Fruit fly (Drosophila melanogaster) whole organism, wandering third instar larva: Measurements from ENCODE around the gene mu2.

Experiments
- foxo ChIP-seq, 2 experiments: fragments of 200-800 bp; sonication (Bioruptor generic); optimal IDR thresholded peaks; 2 replicates in 1 of 2; 3 replicates in 1 of 2; lab custom pipeline; 2016 to 2017; ENCODE audit warnings: missing biosample characterization in 2 of 2, missing genetic modification characterization in 2 of 2
- usp ChIP-seq: fragments of >200 bp; optimal IDR thresholded peaks from 2 replicates; lab custom pipeline; 2017; ENCODE audit warnings: missing biosample characterization, missing genetic modification characterization

DNA sequence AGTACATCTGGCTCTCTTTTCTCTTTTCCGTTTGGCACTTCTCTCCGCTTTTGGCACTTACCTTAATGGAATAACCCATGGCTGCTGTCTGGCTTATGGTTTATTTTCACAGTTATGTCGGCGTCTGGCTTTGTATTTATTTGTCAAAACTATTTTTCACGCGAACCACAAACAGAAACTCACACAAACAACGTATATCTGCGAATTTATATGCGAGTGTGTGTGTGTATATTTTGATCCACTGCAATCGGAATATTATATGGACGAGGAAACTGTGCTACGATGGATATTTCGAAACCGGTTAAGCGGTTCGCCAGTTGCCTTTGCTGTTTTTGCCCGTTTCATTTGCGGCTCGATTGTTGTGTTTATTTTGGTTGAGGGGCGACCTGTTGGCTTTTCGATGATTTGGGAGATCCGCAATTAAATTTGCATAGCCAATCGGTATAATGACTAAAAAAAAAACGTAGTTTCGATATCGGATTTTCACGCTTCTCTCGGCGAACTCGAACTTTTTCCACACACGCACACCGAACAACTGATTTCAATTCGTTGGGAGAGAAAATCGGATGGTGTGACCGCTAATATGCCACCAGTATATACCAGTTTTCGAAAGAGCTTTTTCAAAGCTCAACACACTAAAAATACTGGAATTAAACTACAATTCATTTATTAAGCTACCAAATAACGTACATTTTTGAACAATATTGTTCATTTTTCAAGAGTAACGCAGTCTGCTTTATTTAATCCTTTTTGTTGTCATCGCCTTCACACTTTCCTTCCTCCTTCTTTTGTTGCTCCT, 22.5 kb upstream of the mu2 start, which contains the start of gene CG1927:
- TF ChIP-seq usp (no peak), foxo (GFP tag; optimal IDR thresholded peaks at IDR 0.05; lab: Kevin White, UChicago) (no peak)
